Fruit fly (Drosophila melanogaster) whole organism, larva: Measurements from ENCODE around the gene Clamp.

Experiments used
- noc ChIP-seq: fragments of 200-800 bp; sonication (Bioruptor generic); optimal IDR thresholded peaks from 3 replicates; lab custom pipeline; 2019; ENCODE audit warnings: missing biosample characterization, mild to moderate bottlenecking, missing genetic modification characterization, moderate library complexity

The Clamp gene

dm6 chr2L:22131171-22131675 lies 37.7 kb downstream of the Clamp start, which contains the start of gene CG42748:
Gene CG42748, plus strand, starts transcription at chr2L:22131221.
- no peak for TF ChIP-seq noc (tag; lab: Kevin White, UChicago)

- TF ChIP-seq noc (tag; lab: Kevin White, UChicago), result no peak
These were observed 39.2 kb downstream of the Clamp start, which contains the start of gene CycK for dm6 chr2L:22129581-22130300. Gene CycK, minus strand, starts transcription at chr2L:22130142.

dm6 chr2L:22121651-22122165 lies 47.2 kb downstream of the Clamp start:
- TF ChIP-seq noc (tag; lab: Kevin White, UChicago), result no peak

dm6 chr2L:22120871-22121388 lies 48.0 kb downstream of the Clamp start, which contains the start of gene CG3651:
Gene CG3651, plus strand, starts transcription at chr2L:22121338.
- TF ChIP-seq noc (tag; lab: Kevin White, UChicago), result no peak
